Worm (Caenorhabditis elegans): ENCODE data around the gene srh-40.

- TF ChIP-seq fkh-10 (GFP tag; optimal IDR thresholded peaks at IDR 0.05) = no peak
- TF ChIP-seq egl-27 (tag; optimal IDR thresholded peaks at IDR 0.05) = no peak
- no peak for TF ChIP-seq eor-1 (tag; optimal IDR thresholded peaks at IDR 0.05)
- no peak for TF ChIP-seq pqm-1 (tag; optimal IDR thresholded peaks at IDR 0.05)
- no peak for TF ChIP-seq ama-1 (optimal IDR thresholded peaks at IDR 0.05)
- no peak for TF ChIP-seq skn-1 (tag; optimal IDR thresholded peaks at IDR 0.05)
- no peak for TF ChIP-seq elt-3 (tag; optimal IDR thresholded peaks at IDR 0.05)
- TF ChIP-seq nhr-77 (tag; optimal IDR thresholded peaks at IDR 0.05) = no peak
- TF ChIP-seq elt-1 (tag; optimal IDR thresholded peaks at IDR 0.05) = no peak
- no peak for TF ChIP-seq snpc-4 (tag; optimal IDR thresholded peaks at IDR 0.05)
- no peak for TF ChIP-seq ceh-82 (tag; optimal IDR thresholded peaks at IDR 0.05)
- TF ChIP-seq unc-39 (tag; optimal IDR thresholded peaks at IDR 0.05) = no peak
- no peak for TF ChIP-seq nhr-43 (tag; optimal IDR thresholded peaks at IDR 0.05; ENCODE audit: poor library complexity, severe bottlenecking)
These were observed 34.7 kb downstream of the srh-40 start for ce11 chrIII:6645305-6645704.

Data from whole organism, L3 larva.